Worm (Caenorhabditis elegans): ENCODE data around the gene C04B4.4.

DNA sequence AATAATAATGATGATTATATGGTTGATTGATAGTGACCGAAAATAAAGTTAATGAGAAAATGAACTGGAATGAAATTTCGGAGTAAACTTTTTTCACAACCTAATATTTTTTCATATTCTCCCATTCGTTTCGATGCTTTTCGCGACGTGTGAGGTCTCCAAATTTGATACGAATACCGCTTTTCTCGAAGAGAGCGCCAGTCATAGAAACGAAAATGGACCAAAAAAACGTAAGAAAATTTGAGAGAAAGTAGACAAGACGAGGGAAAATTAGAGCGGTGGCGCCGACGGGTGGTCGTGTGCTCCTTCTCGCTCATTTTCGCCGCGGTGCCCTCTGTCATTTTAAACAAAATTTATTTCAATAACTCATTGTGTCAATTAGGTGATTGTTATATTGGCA lies 23.8 kb downstream of the C04B4.4 start:
- TF ChIP-seq W03F9.2 (tag; optimal IDR thresholded peaks at IDR 0.05): no peak
- TF ChIP-seq dao-5 (tag; optimal IDR thresholded peaks at IDR 0.05): no peak
